Fruit fly (Drosophila melanogaster) whole organism, pupa: ENCODE data around the gene PAN3.

ENCODE experiments used
- CG10348 ChIP-seq: fragments of 200-800 bp; sonication (Bioruptor generic); IDR thresholded peaks from 2 replicates; pipeline ENCODE4 v1.3.6; 2022; ENCODE audit warnings: missing biosample characterization, missing genetic modification characterization
- CG12605 ChIP-seq: fragments of 200-800 bp; sonication (Bioruptor generic); IDR thresholded peaks from 2 replicates; pipeline ENCODE4 v1.3.6; 2022; ENCODE audit warnings: missing biosample characterization, missing genetic modification characterization
- CG14655 ChIP-seq: fragments of 200-800 bp; sonication (Bioruptor generic); optimal IDR thresholded peaks from 3 replicates; lab custom pipeline; 2017; ENCODE audit warnings: mild to moderate bottlenecking, missing biosample characterization, missing genetic modification reagents, missing genetic modification characterization
- CG15710 ChIP-seq: fragments of 200-800 bp; sonication (Bioruptor generic); optimal IDR thresholded peaks from 2 replicates; lab custom pipeline; 2018; ENCODE audit warnings: missing biosample characterization, mild to moderate bottlenecking, missing genetic modification characterization, moderate library complexity
- CG17806 ChIP-seq: fragments of 200-800 bp; sonication (Bioruptor generic); optimal IDR thresholded peaks from 2 replicates; lab custom pipeline; 2018; ENCODE audit warnings: missing biosample characterization, mild to moderate bottlenecking, missing genetic modification characterization, moderate library complexity
- CG32121 ChIP-seq: fragments of 200-800 bp; sonication (Bioruptor generic); IDR thresholded peaks from 2 replicates; pipeline ENCODE4 v1.3.6; 2022; ENCODE audit warnings: missing biosample characterization, missing genetic modification characterization
- CG4496 ChIP-seq: fragments of 200-800 bp; sonication (Bioruptor generic); IDR thresholded peaks from 3 replicates; pipeline ENCODE4 v1.3.6; 2022; ENCODE audit warnings: missing biosample characterization, missing genetic modification characterization
- CG8159 ChIP-seq: fragments of 200-800 bp; sonication (Bioruptor generic); optimal IDR thresholded peaks from 3 replicates; lab custom pipeline; 2018; ENCODE audit warnings: missing biosample characterization, mild to moderate bottlenecking, missing genetic modification characterization, moderate library complexity
- CG8301 ChIP-seq: fragments of 200-800 bp; sonication (Bioruptor generic); optimal IDR thresholded peaks from 2 replicates; lab custom pipeline; 2018; ENCODE audit warnings: missing biosample characterization, mild to moderate bottlenecking, missing genetic modification characterization
- CG9948 ChIP-seq: fragments of 200-800 bp; sonication (Bioruptor generic); optimal IDR thresholded peaks from 2 replicates; lab custom pipeline; 2018; ENCODE audit warnings: missing biosample characterization, mild to moderate bottlenecking, missing genetic modification characterization, moderate library complexity
- EcR ChIP-seq: fragments of 200-800 bp; sonication (Bioruptor generic); optimal IDR thresholded peaks from 3 replicates; lab custom pipeline; 2019; ENCODE audit warnings: missing biosample characterization, missing genetic modification characterization, mild to moderate bottlenecking, moderate library complexity, missing genetic modification reagents
- Ets98B ChIP-seq: fragments of 200-800 bp; sonication (Bioruptor generic); IDR thresholded peaks from 2 replicates; pipeline ENCODE4 v1.3.6; 2022; ENCODE audit warnings: missing biosample characterization, missing genetic modification characterization
- Pif1A ChIP-seq: fragments of 200-800 bp; sonication (Bioruptor generic); optimal IDR thresholded peaks from 3 replicates; lab custom pipeline; 2016; ENCODE audit warnings: missing biosample characterization, missing genetic modification characterization
- Pif1B ChIP-seq: fragments of 200-800 bp; sonication (Bioruptor generic); optimal IDR thresholded peaks from 3 replicates; lab custom pipeline; 2016; ENCODE audit warnings: missing biosample characterization, missing genetic modification characterization
- Snoo ChIP-seq: fragments of 200-800 bp; sonication (Bioruptor generic); optimal IDR thresholded peaks from 3 replicates; lab custom pipeline; 2017; ENCODE audit warnings: missing biosample characterization, mild to moderate bottlenecking, missing genetic modification characterization, inconsistent platforms
- fd96Ca ChIP-seq: fragments of 200-800 bp; sonication (Bioruptor generic); IDR thresholded peaks from 3 replicates; pipeline ENCODE4 v1.3.6; 2022; ENCODE audit warnings: missing biosample characterization, missing genetic modification characterization
- gl ChIP-seq: fragments of 200-800 bp; sonication (Bioruptor generic); optimal IDR thresholded peaks from 2 replicates; lab custom pipeline; 2018; ENCODE audit warnings: missing biosample characterization, mild to moderate bottlenecking, missing genetic modification characterization
- rn ChIP-seq: fragments of 200-800 bp; sonication (Bioruptor generic); IDR thresholded peaks from 2 replicates; pipeline ENCODE4 v1.3.6; 2022; ENCODE audit warnings: missing biosample characterization, missing genetic modification characterization

PAN3 gene

DNA sequence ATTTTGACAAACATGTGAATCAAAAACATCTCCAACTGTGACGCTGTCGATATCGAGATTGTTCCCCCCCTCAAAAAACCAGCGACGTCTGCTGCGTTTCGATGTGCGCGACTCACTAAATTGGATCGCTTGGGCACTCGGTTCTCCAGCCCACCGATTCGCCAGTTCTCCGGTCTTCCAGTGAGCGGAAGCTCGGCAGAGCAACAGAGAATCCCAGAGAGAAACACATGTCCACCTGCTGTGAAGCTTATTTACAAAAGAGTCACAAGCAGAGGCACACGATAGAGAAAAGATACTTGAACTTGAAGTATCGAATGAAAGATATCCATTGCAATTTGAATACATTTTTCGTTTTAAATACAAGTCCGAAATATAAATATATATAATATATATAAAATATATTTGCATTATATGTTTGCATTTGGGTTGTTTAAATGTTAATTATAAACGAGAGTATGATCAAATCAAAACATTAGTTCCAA, 63.2 kb downstream of the PAN3 start:
- TF ChIP-seq fd96Ca (GFP tag; lab: Robert Waterston, UW) (no peak), CG14655 (GFP tag; lab: Kevin White, UChicago) (no peak), rn (GFP tag; lab: Robert Waterston, UW) (no peak), CG32121 (GFP tag; lab: Robert Waterston, UW) (no peak), CG17806 (tag; lab: Kevin White, UChicago) (no peak), CG9948 (no peak), CG8301 (no peak), CG8159 (tag; lab: Kevin White, UChicago) (no peak), Pif1B (peak; percentile 43), EcR (GFP tag; lab: Kevin White, UChicago) (no peak), CG4496 (0 out of 3 replicates have a peak, but pooled peaks have one; percentile 33), Pif1A (peak; percentile 44), CG12605 (peak; percentile 33; the same call in 1 of the 2 replicates), Snoo (tag; lab: Kevin White, UChicago) (no peak), gl (tag; lab: Kevin White, UChicago) (no peak), CG15710 (tag; lab: Kevin White, UChicago) (no peak), CG10348 (GFP tag; lab: Robert Waterston, UW) (no peak), Ets98B (GFP tag; lab: Robert Waterston, UW) (peak; percentile 41; the same call in 1 of the 2 replicates)
